Fruit fly (Drosophila melanogaster) Kc167 (cell line): ENCODE data around the gene CG14926.

Experiments used
- Myc ChIP-seq: fragments of >200 bp; optimal IDR thresholded peaks from 2 replicates; lab custom pipeline; 2017; ENCODE audit warnings: missing external identifiers
- h ChIP-seq: fragments of >200 bp; optimal IDR thresholded peaks from 3 replicates; lab custom pipeline; 2018; ENCODE audit warnings: missing external identifiers
- psq ChIP-seq: fragments of >200 bp; optimal IDR thresholded peaks from 2 replicates; lab custom pipeline; 2017; ENCODE audit warnings: missing external identifiers

DNA sequence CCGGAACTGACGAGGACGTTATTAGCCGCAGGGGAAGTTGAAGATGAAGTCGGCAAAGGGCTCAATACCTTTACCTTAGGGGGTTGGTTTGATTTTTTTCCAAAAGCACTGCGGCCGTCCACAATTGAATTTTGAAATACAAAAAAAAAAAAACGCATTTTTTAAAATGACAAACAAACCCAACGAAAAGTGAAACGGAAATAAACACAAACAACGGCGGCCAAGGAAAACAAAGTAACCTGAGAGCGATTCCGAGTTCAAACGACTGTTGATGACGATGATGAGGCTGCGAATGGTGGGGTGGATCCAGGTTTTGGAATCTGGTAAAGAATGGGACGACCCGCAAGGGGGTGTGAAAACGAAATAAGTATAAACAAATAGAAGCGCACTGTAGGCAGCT, 46.6 kb downstream of the CG14926 start:
- no peak for TF ChIP-seq Myc (lab: Kevin White, UChicago)
- TF ChIP-seq psq (lab: Kevin White, UChicago): no peak
- TF ChIP-seq h (lab: Kevin White, UChicago): no peak
